Worm (Caenorhabditis elegans) whole organism, L2 larva: Measurements from ENCODE around the gene K10D11.4.

ENCODE experiments used
- R02D3.7 ChIP-seq: fragments of 150-350 bp; optimal IDR thresholded peaks from 2 replicates; lab custom pipeline; 2014; ENCODE audit warnings: missing biosample characterization, missing genetic modification characterization
- alr-1 ChIP-seq: fragments of 150-350 bp; optimal IDR thresholded peaks from 2 replicates; lab custom pipeline; 2014; ENCODE audit warnings: missing biosample characterization, missing genetic modification characterization
- aly-2 ChIP-seq: fragments of 150-350 bp; optimal IDR thresholded peaks from 2 replicates; lab custom pipeline; 2014; ENCODE audit warnings: missing biosample characterization, missing genetic modification characterization
- ama-1 ChIP-seq: fragments of 150-350 bp; optimal IDR thresholded peaks from 2 replicates; lab custom pipeline; 2018; ENCODE audit warnings: inconsistent platforms
- elt-3 ChIP-seq: sonication (generic microtip); optimal IDR thresholded peaks from 2 replicates; lab custom pipeline; 2017; ENCODE audit warnings: missing biosample characterization, missing genetic modification characterization
- lin-11 ChIP-seq: fragments of 150-350 bp; sonication (generic microtip); optimal IDR thresholded peaks from 2 replicates; lab custom pipeline; 2014; ENCODE audit warnings: missing biosample characterization, missing genetic modification characterization, inconsistent platforms, mixed read lengths
- lin-39 ChIP-seq: fragments of 150-350 bp; optimal IDR thresholded peaks from 2 replicates; lab custom pipeline; 2014; ENCODE audit warnings: missing biosample characterization, missing genetic modification reagents, missing genetic modification characterization
- nhr-237 ChIP-seq: fragments of 150-350 bp; optimal IDR thresholded peaks from 2 replicates; lab custom pipeline; 2014; ENCODE audit warnings: missing biosample characterization, missing genetic modification characterization
- nhr-77 ChIP-seq: fragments of 150-350 bp; optimal IDR thresholded peaks from 2 replicates; lab custom pipeline; 2014; ENCODE audit warnings: missing biosample characterization, missing genetic modification characterization
- unc-62 ChIP-seq: fragments of 150-350 bp; optimal IDR thresholded peaks from 2 replicates; lab custom pipeline; 2014; ENCODE audit warnings: missing biosample characterization, missing genetic modification reagents, missing genetic modification characterization
- zag-1 ChIP-seq: fragments of 150-350 bp; optimal IDR thresholded peaks from 2 replicates; lab custom pipeline; 2014; ENCODE audit warnings: missing biosample characterization, missing genetic modification characterization
- ztf-1 ChIP-seq: fragments of 200-800 bp; sonication (Bioruptor generic); conservative IDR thresholded peaks from 2 replicates; pipeline ENCODE4 v1.3.6; 2022; ENCODE audit warnings: missing genetic modification characterization, missing compliant biosample characterization
- ztf-11 ChIP-seq: sonication (generic microtip); optimal IDR thresholded peaks from 2 replicates; lab custom pipeline; 2017; ENCODE audit warnings: missing biosample characterization, missing genetic modification characterization
- ztf-4 ChIP-seq: fragments of 150-350 bp; optimal IDR thresholded peaks from 2 replicates; lab custom pipeline; 2014; ENCODE audit warnings: missing biosample characterization, missing genetic modification characterization

DNA sequence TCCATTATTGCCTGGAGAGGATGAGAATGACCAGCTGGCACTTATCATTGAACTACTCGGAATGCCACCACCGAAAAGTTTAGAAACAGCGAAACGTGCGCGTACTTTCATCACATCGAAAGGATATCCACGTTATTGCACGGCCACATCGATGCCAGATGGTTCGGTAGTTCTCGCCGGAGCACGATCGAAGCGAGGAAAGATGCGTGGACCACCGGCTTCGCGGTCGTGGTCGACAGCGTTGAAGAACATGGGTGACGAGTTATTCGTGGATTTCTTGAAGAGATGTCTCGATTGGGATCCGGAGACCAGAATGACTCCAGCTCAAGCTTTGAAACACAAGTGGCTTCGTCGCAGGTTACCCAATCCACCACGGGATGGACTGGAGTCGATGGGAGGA, 39.2 kb upstream of the K10D11.4 start:
- TF ChIP-seq ztf-11 (tag; lab: Kevin White, UChicago) (no peak), elt-3 (tag; lab: Kevin White, UChicago) (no peak), R02D3.7 (no peak), ztf-4 (no peak), ama-1 (no peak), nhr-77 (tag; lab: Kevin White, UChicago) (no peak), lin-11 (tag; lab: Kevin White, UChicago) (no peak), aly-2 (tag; lab: Kevin White, UChicago) (no peak), alr-1 (tag; lab: Kevin White, UChicago) (no peak), unc-62 (GFP tag; lab: Kevin White, UChicago) (no peak), nhr-237 (no peak), zag-1 (no peak), lin-39 (tag; lab: Kevin White, UChicago) (no peak), ztf-1 (GFP tag; lab: Robert Waterston, UW) (no peak)
